Fruit fly (Drosophila melanogaster): ENCODE data around the gene CG34404.

CG34404 gene

dm6 chr3R:15367477-15367876 lies at the start of gene CG34404:
Gene CG34404 (minus strand): TSS chr3R:15367665.
- TF ChIP-seq Sry-δ (GFP tag; optimal IDR thresholded peaks at IDR 0.05) (peak; percentile 31), D19B (GFP tag; optimal IDR thresholded peaks at IDR 0.05) (no peak), ATbp (GFP tag; optimal IDR thresholded peaks at IDR 0.05) (no peak), CTCF (GFP tag; optimal IDR thresholded peaks at IDR 0.05) (no peak), sens (GFP tag) (peak; percentile 62), croc (GFP tag; conservative IDR thresholded peaks at IDR 0.05) (no peak), CG4707 (GFP tag; optimal IDR thresholded peaks at IDR 0.05) (no peak), CrebB (tag; optimal IDR thresholded peaks at IDR 0.05) (no peak), CG13775 (GFP tag; optimal IDR thresholded peaks at IDR 0.05) (no peak), ranshi (GFP tag; IDR thresholded peaks at IDR 0.05) (no peak), ems (GFP tag; optimal IDR thresholded peaks at IDR 0.05) (no peak), CG5953 (GFP tag; IDR thresholded peaks at IDR 0.05) (no peak), E2f2 (GFP tag; IDR thresholded peaks at IDR 0.05) (peak; percentile 89), CG13287 (GFP tag; IDR thresholded peaks at IDR 0.05; ENCODE audit: partially characterized antibody) (peak; percentile 62), Dbx (GFP tag; IDR thresholded peaks at IDR 0.05) (no peak), lov (optimal IDR thresholded peaks at IDR 0.05) (no peak), lov (GFP tag; IDR thresholded peaks at IDR 0.05) (no peak), Lim3 (GFP tag; IDR thresholded peaks at IDR 0.05) (no peak), CG17359 (tag; optimal IDR thresholded peaks at IDR 0.05) (no peak), Bteb2 (GFP tag; optimal IDR thresholded peaks at IDR 0.05) (no peak), vfl (GFP tag; optimal IDR thresholded peaks at IDR 0.05) (no peak), Elba2 (GFP tag; optimal IDR thresholded peaks at IDR 0.05) (peak; percentile 31), MESR4 (GFP tag; optimal IDR thresholded peaks at IDR 0.05) (peak; percentile 38), Side (GFP tag; optimal IDR thresholded peaks at IDR 0.05) (peak; percentile 19), Hsf (GFP tag; optimal IDR thresholded peaks at IDR 0.05) (no peak), CG7745 (tag; optimal IDR thresholded peaks at IDR 0.05) (no peak), CG3726 (GFP tag; IDR thresholded peaks at IDR 0.05) (no peak), Adf1 (GFP tag; IDR thresholded peaks at IDR 0.05) (no peak), kah (GFP tag; optimal IDR thresholded peaks at IDR 0.05) (no peak), CG2120 (GFP tag; optimal IDR thresholded peaks at IDR 0.05) (peak; percentile 15), slbo (GFP tag; IDR thresholded peaks at IDR 0.05) (no peak), Bdp1 (GFP tag; optimal IDR thresholded peaks at IDR 0.05) (no peak), inv (GFP tag; IDR thresholded peaks at IDR 0.05; ENCODE audit: partially characterized antibody) (no peak), Dad (GFP tag; optimal IDR thresholded peaks at IDR 0.05) (no peak), CG12219 (GFP tag; optimal IDR thresholded peaks at IDR 0.05) (no peak), Dll (GFP tag; IDR thresholded peaks at IDR 0.05; ENCODE audit: partially characterized antibody) (0 out of 4 replicates have a peak, but pooled peaks have one; percentile 46), CG32767 (GFP tag; IDR thresholded peaks at IDR 0.05) (peak; percentile 75), Ravus (GFP tag; IDR thresholded peaks at IDR 0.05) (no peak), CG4617 (GFP tag; optimal IDR thresholded peaks at IDR 0.05; ENCODE audit: borderline replicate concordance) (no peak), CG4404 (GFP tag; IDR thresholded peaks at IDR 0.05) (no peak), CG15601 (tag; optimal IDR thresholded peaks at IDR 0.05) (no peak), Max (GFP tag; optimal IDR thresholded peaks at IDR 0.05) (no peak), bsh (GFP tag; optimal IDR thresholded peaks at IDR 0.05) (no peak), HLH54F (GFP tag; optimal IDR thresholded peaks at IDR 0.05) (no peak), Dip3 (GFP tag; optimal IDR thresholded peaks at IDR 0.05) (no peak), CG33213 (GFP tag; optimal IDR thresholded peaks at IDR 0.05) (no peak), HLH3B (GFP tag; IDR thresholded peaks at IDR 0.05) (no peak), Dref (GFP tag; IDR thresholded peaks at IDR 0.05) (peak; percentile 73), CG2875 (GFP tag; optimal IDR thresholded peaks at IDR 0.05) (no peak), unc-4 (GFP tag; IDR thresholded peaks at IDR 0.05; ENCODE audit: partially characterized antibody) (0 out of 2 replicates have a peak, but pooled peaks have one; percentile 24), so (GFP tag; IDR thresholded peaks at IDR 0.05) (no peak), zfh2 (GFP tag; optimal IDR thresholded peaks at IDR 0.05) (no peak), CG14710 (tag; optimal IDR thresholded peaks at IDR 0.05) (peak; percentile 42)
